Fruit fly (Drosophila melanogaster) whole organism, wandering third instar larva: ENCODE measurements around the gene CG31689.

Source experiments
- Abd-B ChIP-seq: fragments of >200 bp; optimal IDR thresholded peaks from 2 replicates; lab custom pipeline; 2017; ENCODE audit warnings: missing biosample characterization, missing genetic modification characterization
- CG32264 ChIP-seq: fragments of 200-800 bp; sonication (Bioruptor generic); optimal IDR thresholded peaks from 2 replicates; lab custom pipeline; 2016; ENCODE audit warnings: missing biosample characterization, missing genetic modification characterization
- CrebA ChIP-seq: fragments of 200-800 bp; sonication (Bioruptor generic); optimal IDR thresholded peaks from 2 replicates; lab custom pipeline; 2016; ENCODE audit warnings: missing biosample characterization, mild to moderate bottlenecking, missing genetic modification characterization, borderline replicate concordance
- Hr78 ChIP-seq: fragments of >200 bp; optimal IDR thresholded peaks from 2 replicates; lab custom pipeline; 2017; ENCODE audit warnings: missing biosample characterization, missing genetic modification characterization
- Hr83 ChIP-seq: fragments of 200-300 bp; sonication (Bioruptor generic); optimal IDR thresholded peaks from 2 replicates; lab custom pipeline; 2016; ENCODE audit warnings: missing biosample characterization, mild to moderate bottlenecking, missing genetic modification characterization, moderate library complexity; ENCODE audit not compliant: poor library complexity, severe bottlenecking
- Mio ChIP-seq: sonication (Bioruptor generic); optimal IDR thresholded peaks from 2 replicates; lab custom pipeline; 2016; ENCODE audit warnings: missing biosample characterization, missing genetic modification characterization
- N ChIP-seq: fragments of >200 bp; optimal IDR thresholded peaks from 2 replicates; lab custom pipeline; 2018; ENCODE audit warnings: missing biosample characterization, missing external identifiers, missing genetic modification characterization
- Rel ChIP-seq, 2 experiments: fragments of 200-800 bp; sonication (Bioruptor generic) in 1 of 2; optimal IDR thresholded peaks; 2 replicates in 1 of 2; 3 replicates in 1 of 2; lab custom pipeline; 2016 to 2019; ENCODE audit warnings: mild to moderate bottlenecking in 2 of 2, missing biosample characterization in 2 of 2, missing genetic modification characterization in 2 of 2, moderate library complexity in 1 of 2
- Vsx2 ChIP-seq: fragments of 200-300, 225-300 bp; sonication (Bioruptor generic); optimal IDR thresholded peaks from 2 replicates; lab custom pipeline; 2018; ENCODE audit warnings: missing biosample characterization, missing genetic modification characterization; ENCODE audit not compliant: partially characterized antibody
- br ChIP-seq: fragments of 200-800 bp; sonication (Bioruptor generic); optimal IDR thresholded peaks from 2 replicates; lab custom pipeline; 2016; ENCODE audit warnings: missing biosample characterization, missing genetic modification characterization
- fru ChIP-seq: fragments of 200-800 bp; sonication (Bioruptor generic); optimal IDR thresholded peaks from 3 replicates; lab custom pipeline; 2016; ENCODE audit warnings: missing biosample characterization, mild to moderate bottlenecking, missing genetic modification characterization
- lola ChIP-seq: fragments of >200 bp; optimal IDR thresholded peaks from 2 replicates; lab custom pipeline; 2017; ENCODE audit warnings: missing biosample characterization, missing genetic modification characterization
- pan ChIP-seq: fragments of >200 bp; optimal IDR thresholded peaks from 2 replicates; lab custom pipeline; 2017
- rgr ChIP-seq: fragments of 200-800 bp; sonication (Bioruptor generic); optimal IDR thresholded peaks from 3 replicates; lab custom pipeline; 2016; ENCODE audit warnings: missing biosample characterization, mild to moderate bottlenecking, missing genetic modification characterization

dm6 chr2L:2723100-2723499 lies 2.4 kb upstream of the CG31689 start:
- no peak for TF ChIP-seq CrebA (GFP tag; lab: Kevin White, UChicago)
- no peak for TF ChIP-seq Abd-B (GFP tag; lab: Kevin White, UChicago)
- no peak for TF ChIP-seq Hr78 (GFP tag; lab: Kevin White, UChicago)
- no peak for TF ChIP-seq pan (lab: Kevin White, UChicago)
- no peak for TF ChIP-seq Vsx2 (GFP tag; lab: Kevin White, UChicago)
- no peak for TF ChIP-seq lola (GFP tag; lab: Kevin White, UChicago)
- TF ChIP-seq N, result no peak
- no peak for TF ChIP-seq br
- no peak for TF ChIP-seq Rel (GFP tag; optimal IDR thresholded peaks at IDR 0.05; lab: Kevin White, UChicago)
- no peak for TF ChIP-seq Rel (tag; optimal IDR thresholded peaks at IDR 0.05; lab: Kevin White, UChicago)
- no peak for TF ChIP-seq Hr83 (GFP tag; lab: Kevin White, UChicago)
- TF ChIP-seq fru, result no peak
- no peak for TF ChIP-seq Mio (GFP tag; lab: Kevin White, UChicago)
- TF ChIP-seq CG32264 (GFP tag; lab: Kevin White, UChicago), result no peak
- TF ChIP-seq rgr (GFP tag; lab: Kevin White, UChicago), result no peak
